Fruit fly (Drosophila melanogaster) whole organism, embryonic: ENCODE measurements around the gene CG5758.

Experiments
- Antp ChIP-seq: fragments of 200-800 bp; sonication (Bioruptor generic); optimal IDR thresholded peaks from 3 replicates; lab custom pipeline; 2016; ENCODE audit warnings: missing biosample characterization, missing genetic modification characterization
- B-H2 ChIP-seq: fragments of 200-800 bp; sonication (Bioruptor generic); optimal IDR thresholded peaks from 2 replicates; lab custom pipeline; 2018; ENCODE audit warnings: missing biosample characterization, mild to moderate bottlenecking, missing genetic modification characterization
- Bdp1 ChIP-seq: fragments of 200-800 bp; sonication (Bioruptor generic); optimal IDR thresholded peaks from 3 replicates; lab custom pipeline; 2016; ENCODE audit warnings: missing biosample characterization, missing genetic modification characterization
- CG10321 ChIP-seq: fragments of 200-800 bp; sonication (Bioruptor generic); IDR thresholded peaks from 2 replicates; pipeline ENCODE4 v1.3.6; 2022; ENCODE audit warnings: missing biosample characterization, missing genetic modification characterization
- CG10654 ChIP-seq: fragments of 200-800 bp; sonication (Bioruptor generic); optimal IDR thresholded peaks from 2 replicates; lab custom pipeline; 2016; ENCODE audit warnings: missing biosample characterization, missing genetic modification characterization
- CG11398 ChIP-seq: fragments of 200-800 bp; sonication (Bioruptor generic); optimal IDR thresholded peaks from 2 replicates; lab custom pipeline; 2016; ENCODE audit warnings: missing biosample characterization, missing genetic modification characterization
- CG11456 ChIP-seq: fragments of 200-800 bp; sonication (Bioruptor generic); IDR thresholded peaks from 3 replicates; pipeline ENCODE4 v1.3.6; 2022; ENCODE audit warnings: missing biosample characterization, missing genetic modification characterization
- CG12219 ChIP-seq: fragments of 200-800 bp; sonication (Bioruptor generic); optimal IDR thresholded peaks from 3 replicates; lab custom pipeline; 2018; ENCODE audit warnings: missing biosample characterization, mild to moderate bottlenecking, missing genetic modification characterization
- CG14667 ChIP-seq: fragments of 200-800 bp; sonication (Bioruptor generic); IDR thresholded peaks from 2 replicates; pipeline ENCODE4 v1.3.6; 2022; ENCODE audit warnings: missing biosample characterization, missing genetic modification characterization
- CG17186 ChIP-seq: fragments of 200-800 bp; sonication (Bioruptor generic); optimal IDR thresholded peaks from 3 replicates; lab custom pipeline; 2017; ENCODE audit warnings: missing biosample characterization, missing genetic modification reagents, missing genetic modification characterization
- CG3281 ChIP-seq: fragments of 200-800 bp; sonication (Bioruptor generic); optimal IDR thresholded peaks from 3 replicates; lab custom pipeline; 2017; ENCODE audit warnings: missing biosample characterization, mild to moderate bottlenecking, missing genetic modification characterization
- CG33213 ChIP-seq: fragments of 200-800 bp; sonication (Bioruptor generic); optimal IDR thresholded peaks from 3 replicates; lab custom pipeline; 2016; ENCODE audit warnings: missing biosample characterization, missing genetic modification characterization
- CG34376 ChIP-seq: fragments of 200-800 bp; sonication (Bioruptor generic); optimal IDR thresholded peaks from 2 replicates; lab custom pipeline; 2018; ENCODE audit warnings: missing biosample characterization, mild to moderate bottlenecking, missing genetic modification characterization
- CG3726 ChIP-seq: fragments of 200-800 bp; sonication (Bioruptor generic); IDR thresholded peaks from 3 replicates; pipeline ENCODE4, ENCODE4 v1.3.6; 2022; ENCODE audit warnings: missing biosample characterization, missing genetic modification characterization
- CG4404 ChIP-seq: fragments of 200-800 bp; sonication (Bioruptor generic); IDR thresholded peaks from 2 replicates; pipeline ENCODE4 v1.3.6; 2022; ENCODE audit warnings: missing biosample characterization, missing genetic modification characterization
- CG5245 ChIP-seq: fragments of 200-800 bp; sonication (Bioruptor generic); optimal IDR thresholded peaks from 3 replicates; lab custom pipeline; 2016; ENCODE audit warnings: missing biosample characterization, missing genetic modification characterization
- CG6791 ChIP-seq: fragments of 200-800 bp; sonication (Bioruptor generic); IDR thresholded peaks from 3 replicates; pipeline ENCODE4 v1.3.6; 2022; ENCODE audit warnings: missing biosample characterization, missing genetic modification characterization; ENCODE audit not compliant: partially characterized antibody
- CrebB ChIP-seq: fragments of 200-800 bp; sonication (Bioruptor generic); optimal IDR thresholded peaks from 3 replicates; lab custom pipeline; 2018; ENCODE audit warnings: missing biosample characterization, mild to moderate bottlenecking, missing genetic modification characterization
- D19A ChIP-seq: fragments of 200-800 bp; optimal IDR thresholded peaks from 3 replicates; lab custom pipeline; 2019; ENCODE audit warnings: missing biosample characterization, mild to moderate bottlenecking, missing genetic modification characterization, moderate library complexity
- Dbx ChIP-seq: fragments of 200-800 bp; sonication (Bioruptor generic); IDR thresholded peaks from 3 replicates; pipeline ENCODE4 v1.3.6; 2022; ENCODE audit warnings: missing biosample characterization, missing genetic modification characterization
- Dfd ChIP-seq, 2 experiments: fragments of >200 bp; optimal IDR thresholded peaks; 2 replicates each; lab custom pipeline; 2017; ENCODE audit warnings: missing biosample characterization in 2 of 2, missing genetic modification characterization in 2 of 2
- Doc3 ChIP-seq: fragments of 200-800 bp; sonication (Bioruptor generic); IDR thresholded peaks from 3 replicates; pipeline ENCODE4 v1.3.6; 2022; ENCODE audit warnings: missing biosample characterization, missing genetic modification characterization; ENCODE audit not compliant: partially characterized antibody
- Dref ChIP-seq: fragments of 200-800 bp; sonication (Bioruptor generic); IDR thresholded peaks from 2 replicates; pipeline ENCODE4 v1.3.6; 2022; ENCODE audit warnings: missing biosample characterization, missing genetic modification characterization
- HHEX ChIP-seq: fragments of 200-800 bp; sonication (Bioruptor generic); optimal IDR thresholded peaks from 3 replicates; lab custom pipeline; 2017; ENCODE audit warnings: missing biosample characterization, mild to moderate bottlenecking, missing genetic modification characterization, missing genetic modification reagents
- HmgD ChIP-seq: fragments of 200-800 bp; sonication (Bioruptor generic); optimal IDR thresholded peaks from 3 replicates; lab custom pipeline; 2016; ENCODE audit warnings: missing biosample characterization, missing genetic modification characterization
- Lhr ChIP-seq: fragments of 200-800 bp; sonication (Bioruptor generic); optimal IDR thresholded peaks from 3 replicates; lab custom pipeline; 2017; ENCODE audit warnings: mild to moderate bottlenecking, missing biosample characterization, missing genetic modification reagents, missing genetic modification characterization
- Lpt ChIP-seq: fragments of >200 bp; optimal IDR thresholded peaks from 2 replicates; lab custom pipeline; 2018; ENCODE audit warnings: missing biosample characterization, missing genetic modification characterization
- Neu2 ChIP-seq: fragments of 200-800 bp; sonication (Bioruptor generic); optimal IDR thresholded peaks from 3 replicates; lab custom pipeline; 2016; ENCODE audit warnings: missing biosample characterization, missing genetic modification characterization, borderline replicate concordance
- Opbp ChIP-seq: fragments of 200-800 bp; sonication (Bioruptor generic); IDR thresholded peaks from 3 replicates; pipeline ENCODE4 v1.3.6; 2022; ENCODE audit warnings: missing biosample characterization, missing genetic modification characterization; ENCODE audit not compliant: partially characterized antibody
- abd-A ChIP-seq: fragments of 200-800 bp; sonication (Bioruptor generic); optimal IDR thresholded peaks from 3 replicates; lab custom pipeline; 2019; ENCODE audit warnings: missing biosample characterization, mild to moderate bottlenecking, missing genetic modification characterization, moderate library complexity
- croc ChIP-seq: fragments of 200-800 bp; sonication (Bioruptor generic); conservative IDR thresholded peaks from 3 replicates; pipeline ENCODE4 v1.3.6; 2022; ENCODE audit warnings: missing biosample characterization, missing genetic modification characterization
- da ChIP-seq: fragments of 200-800 bp; sonication (Bioruptor generic); optimal IDR thresholded peaks from 2 replicates; lab custom pipeline; 2016; ENCODE audit warnings: missing biosample characterization, missing genetic modification characterization
- dpn ChIP-seq, 2 experiments: fragments of 200-800 bp; sonication (Bioruptor generic); optimal IDR thresholded peaks; 3 replicates each; lab custom pipeline; 2016; ENCODE audit warnings: missing biosample characterization in 2 of 2, missing genetic modification characterization in 2 of 2
- fd96Cb ChIP-seq: fragments of 200-800 bp; sonication (Bioruptor generic); optimal IDR thresholded peaks from 2 replicates; lab custom pipeline; 2018; ENCODE audit warnings: missing biosample characterization, mild to moderate bottlenecking, missing genetic modification characterization, moderate library complexity
- grau ChIP-seq: fragments of 200-800 bp; optimal IDR thresholded peaks from 3 replicates; lab custom pipeline; 2019; ENCODE audit warnings: missing biosample characterization, mild to moderate bottlenecking, missing genetic modification characterization, moderate library complexity
- gro ChIP-seq: fragments of 200-800 bp; sonication (Bioruptor generic); optimal IDR thresholded peaks from 2 replicates; lab custom pipeline; 2016; ENCODE audit warnings: missing biosample characterization, missing genetic modification characterization
- gsb ChIP-seq: fragments of 200-800 bp; sonication (Bioruptor generic); IDR thresholded peaks from 2 replicates; pipeline ENCODE4 v1.3.6; 2022; ENCODE audit warnings: missing biosample characterization, missing genetic modification characterization
- her ChIP-seq: fragments of 200-800 bp; sonication (Bioruptor generic); optimal IDR thresholded peaks from 2 replicates; lab custom pipeline; 2016; ENCODE audit warnings: missing biosample characterization, missing genetic modification characterization
- kah ChIP-seq: fragments of 200-800 bp; sonication (Bioruptor generic); optimal IDR thresholded peaks from 2 replicates; lab custom pipeline; 2018; ENCODE audit warnings: missing biosample characterization, mild to moderate bottlenecking, missing genetic modification characterization
- maf-S ChIP-seq: fragments of 200-800 bp; sonication (Bioruptor generic); optimal IDR thresholded peaks from 2 replicates; lab custom pipeline; 2016; ENCODE audit warnings: missing biosample characterization, missing genetic modification characterization
- mld ChIP-seq: fragments of 200-800 bp; sonication (Bioruptor generic); IDR thresholded peaks from 3 replicates; pipeline ENCODE4 v1.3.6; 2022; ENCODE audit warnings: missing biosample characterization, missing genetic modification characterization; ENCODE audit not compliant: partially characterized antibody
- p53 ChIP-seq: fragments of 200-800 bp; sonication (Bioruptor generic); optimal IDR thresholded peaks from 2 replicates; lab custom pipeline; 2016; ENCODE audit warnings: missing biosample characterization, missing genetic modification characterization
- pb ChIP-seq: fragments of 200-800 bp; sonication (Bioruptor generic); optimal IDR thresholded peaks from 3 replicates; lab custom pipeline; 2016; ENCODE audit warnings: missing biosample characterization, missing genetic modification characterization
- pho ChIP-seq: fragments of 200-800 bp; sonication (Bioruptor generic); optimal IDR thresholded peaks from 2 replicates; lab custom pipeline; 2016; ENCODE audit warnings: missing biosample characterization, missing genetic modification characterization
- pros ChIP-seq: fragments of 200-800 bp; sonication (Bioruptor generic); optimal IDR thresholded peaks from 3 replicates; lab custom pipeline; 2019; ENCODE audit warnings: missing biosample characterization, mild to moderate bottlenecking, missing genetic modification characterization, moderate library complexity
- salm ChIP-seq: fragments of 200-800 bp; sonication (Bioruptor generic); optimal IDR thresholded peaks from 2 replicates; lab custom pipeline; 2018; ENCODE audit warnings: missing biosample characterization, mild to moderate bottlenecking, missing genetic modification characterization
- shn ChIP-seq: fragments of 200-800 bp; sonication (Bioruptor generic); optimal IDR thresholded peaks from 3 replicates; lab custom pipeline; 2016; ENCODE audit warnings: missing biosample characterization, missing genetic modification characterization
- tup ChIP-seq: fragments of 200-800 bp; sonication (Bioruptor generic); optimal IDR thresholded peaks from 2 replicates; lab custom pipeline; 2016; ENCODE audit warnings: missing biosample characterization, mild to moderate bottlenecking, missing genetic modification characterization, moderate library complexity
- unc-4 ChIP-seq: fragments of 200-800 bp; sonication (Bioruptor generic); IDR thresholded peaks from 2 replicates; pipeline ENCODE4 v1.3.6; 2022; ENCODE audit warnings: missing biosample characterization, missing genetic modification characterization; ENCODE audit not compliant: partially characterized antibody
- wor ChIP-seq: fragments of 200-800 bp; sonication (Bioruptor generic); IDR thresholded peaks from 2 replicates; pipeline ENCODE4 v1.3.6; 2022; ENCODE audit warnings: missing biosample characterization, missing genetic modification characterization

CG5758 gene

dm6 chr2L:18151134-18151825 is 31.5 kb downstream of the CG5758 start (continued):
- TF ChIP-seq B-H2 (no peak), wor (GFP tag; lab: Robert Waterston, UW) (no peak), CG5245 (GFP tag; lab: Kevin White, UChicago) (peak; percentile 10), Dref (GFP tag; lab: Robert Waterston, UW) (0 out of 2 replicates have a peak, but pooled peaks have one; percentile 31), maf-S (GFP tag; lab: Kevin White, UChicago) (peak; percentile 13), CG14667 (GFP tag; lab: Robert Waterston, UW) (no peak; the same call in 1 of the 2 replicates), unc-4 (GFP tag; lab: Robert Waterston, UW) (0 out of 2 replicates have a peak, but pooled peaks have one; percentile 23), pros (GFP tag; lab: Kevin White, UChicago) (peak; percentile 75), Lpt (GFP tag; lab: Kevin White, UChicago) (no peak), Dbx (peak; percentile 73), kah (no peak), mld (GFP tag; lab: Robert Waterston, UW) (no peak), croc (peak; percentile 19; the same call in 1 of the 3 replicates), CG4404 (peak; percentile 62), CG10321 (GFP tag; lab: Robert Waterston, UW) (no peak), CG12219 (GFP tag; lab: Kevin White, UChicago) (no peak), Doc3 (GFP tag; lab: Robert Waterston, UW) (no peak), CG11456 (GFP tag; lab: Robert Waterston, UW) (peak; percentile 92), CG3281 (GFP tag; lab: Kevin White, UChicago) (no peak), CG33213 (GFP tag; lab: Kevin White, UChicago) (no peak), gro (no peak), Neu2 (GFP tag; lab: Kevin White, UChicago) (peak; percentile 19), dpn (GFP tag; optimal IDR thresholded peaks at IDR 0.05; lab: Kevin White, UChicago) (peak; percentile 41 to 65), Dfd (GFP tag; optimal IDR thresholded peaks at IDR 0.05; lab: Kevin White, UChicago) (no peak), HmgD (GFP tag; lab: Kevin White, UChicago) (peak; percentile 82), CG11398 (GFP tag; lab: Kevin White, UChicago) (peak; percentile 39), gsb (GFP tag; lab: Robert Waterston, UW) (peak; percentile 58; the same call in 1 of the 2 replicates), pho (GFP tag; lab: Kevin White, UChicago) (peak; percentile 46), p53 (no peak), Bdp1 (peak; percentile 7), shn (GFP tag; lab: Kevin White, UChicago) (peak; percentile 64), CG17186 (GFP tag; lab: Kevin White, UChicago) (no peak), D19A (peak; percentile 17), tup (GFP tag; lab: Kevin White, UChicago) (no peak), CG10654 (GFP tag; lab: Kevin White, UChicago) (peak; percentile 26), CG34376 (GFP tag; lab: Kevin White, UChicago) (peak; percentile 35), CG6791 (GFP tag; lab: Robert Waterston, UW) (no peak), grau (tag; lab: Kevin White, UChicago) (peak; percentile 96), pb (GFP tag; lab: Kevin White, UChicago) (peak; percentile 65), CrebB (tag; lab: Kevin White, UChicago) (no peak), Antp (GFP tag; lab: Kevin White, UChicago) (peak; percentile 74), da (GFP tag; lab: Kevin White, UChicago) (peak; percentile 70), her (GFP tag; lab: Kevin White, UChicago) (no peak), abd-A (tag; lab: Kevin White, UChicago) (peak; percentile 75), fd96Cb (tag; lab: Kevin White, UChicago) (no peak), Lhr (GFP tag; lab: Kevin White, UChicago) (no peak), Opbp (GFP tag; lab: Robert Waterston, UW) (no peak), salm (tag; lab: Kevin White, UChicago) (no peak), CG3726 (no peak), HHEX (no peak)
